Worm (Caenorhabditis elegans) whole organism, L1 larva: ENCODE measurements around the gene R05C11.4.

Experiments
- C16A3.4 ChIP-seq: fragments of 150-350 bp; optimal IDR thresholded peaks from 2 replicates; lab custom pipeline; 2014; ENCODE audit warnings: missing biosample characterization, missing genetic modification characterization
- C34B4.2 ChIP-seq: sonication (generic microtip); optimal IDR thresholded peaks from 2 replicates; lab custom pipeline; 2017; ENCODE audit warnings: mild to moderate bottlenecking, missing genetic modification characterization, missing compliant biosample characterization
- Y116A8C.19 ChIP-seq: sonication (generic microtip); optimal IDR thresholded peaks from 2 replicates; lab custom pipeline; 2016; ENCODE audit warnings: missing compliant biosample characterization, missing genetic modification characterization, borderline replicate concordance
- aha-1 ChIP-seq: fragments of 150-350 bp; optimal IDR thresholded peaks from 2 replicates; lab custom pipeline; 2014; ENCODE audit warnings: missing biosample characterization, missing genetic modification characterization
- alr-1 ChIP-seq: fragments of 200-800 bp; sonication (Bioruptor generic); optimal IDR thresholded peaks from 2 replicates; lab custom pipeline; 2018; ENCODE audit warnings: borderline replicate concordance, mild to moderate bottlenecking, missing genetic modification characterization, missing compliant biosample characterization
- blmp-1 ChIP-seq: fragments of 150-350 bp; optimal IDR thresholded peaks from 2 replicates; lab custom pipeline; 2014; ENCODE audit warnings: missing biosample characterization, missing genetic modification characterization
- ceh-8 ChIP-seq: fragments of 200-800 bp; sonication (Bioruptor generic); optimal IDR thresholded peaks from 2 replicates; lab custom pipeline; 2018; ENCODE audit warnings: mild to moderate bottlenecking, missing genetic modification characterization, moderate library complexity, missing compliant biosample characterization
- ceh-90 ChIP-seq: sonication (generic microtip); optimal IDR thresholded peaks from 2 replicates; lab custom pipeline; 2016; ENCODE audit warnings: missing genetic modification characterization, missing compliant biosample characterization
- dsc-1 ChIP-seq: sonication (generic microtip); optimal IDR thresholded peaks from 2 replicates; lab custom pipeline; 2016; ENCODE audit warnings: mild to moderate bottlenecking, missing genetic modification characterization, missing compliant biosample characterization
- efl-1 ChIP-seq, 4 experiments: fragments of 150-350 bp; optimal IDR thresholded peaks in 3 of 4; peaks in 1 of 4; 1 replicate in 1 of 4; 2 replicates in 3 of 4; lab custom pipeline; 2014; ENCODE audit warnings: missing biosample characterization in 2 of 4, missing genetic modification characterization in 2 of 4, missing genetic modification reagents in 2 of 4
- egl-27 ChIP-seq, 2 experiments: fragments of 150-350 bp in 1 of 2; sonication (generic microtip); optimal IDR thresholded peaks; 3 replicates each; lab custom pipeline; 2017 to 2018; ENCODE audit warnings: missing biosample characterization in 2 of 2, missing genetic modification characterization in 2 of 2, missing genetic modification reagents in 2 of 2
- elt-2 ChIP-seq: sonication (generic microtip); optimal IDR thresholded peaks from 2 replicates; lab custom pipeline; 2016; ENCODE audit warnings: missing genetic modification characterization, mild to moderate bottlenecking, inconsistent platforms, missing compliant biosample characterization, missing genetic modification reagents
- elt-3 ChIP-seq, 6 experiments: fragments of 150-350 bp in 1 of 6; sonication (generic microtip); optimal IDR thresholded peaks; 2 replicates each; lab custom pipeline; 2017 to 2018; ENCODE audit warnings: missing biosample characterization in 6 of 6, missing genetic modification characterization in 6 of 6, inconsistent platforms in 1 of 6
- ets-5 ChIP-seq: fragments of 200-800 bp; sonication (Bioruptor generic); IDR thresholded peaks from 2 replicates; pipeline ENCODE4 v1.3.6; 2022; ENCODE audit warnings: missing genetic modification characterization, missing compliant biosample characterization
- fkh-10 ChIP-seq: sonication (generic microtip); optimal IDR thresholded peaks from 2 replicates; lab custom pipeline; 2017; ENCODE audit warnings: missing biosample characterization, missing genetic modification reagents, missing genetic modification characterization
- fkh-4 ChIP-seq: sonication (generic microtip); optimal IDR thresholded peaks from 2 replicates; lab custom pipeline; 2016; ENCODE audit warnings: missing compliant biosample characterization, missing genetic modification characterization, borderline replicate concordance
- fos-1 ChIP-seq: fragments of 150-350 bp; optimal IDR thresholded peaks from 2 replicates; lab custom pipeline; 2014; ENCODE audit warnings: missing biosample characterization, missing genetic modification characterization
- hlh-4 ChIP-seq: sonication (generic microtip); optimal IDR thresholded peaks from 2 replicates; lab custom pipeline; 2016; ENCODE audit warnings: mild to moderate bottlenecking, missing genetic modification characterization, missing compliant biosample characterization
- isw-1 ChIP-seq: fragments of 200-800 bp; sonication (Bioruptor generic); IDR thresholded peaks from 2 replicates; pipeline ENCODE4 v1.3.6; 2022; ENCODE audit warnings: missing genetic modification characterization, missing compliant biosample characterization
- jun-1 ChIP-seq: fragments of 150-350 bp; optimal IDR thresholded peaks from 2 replicates; lab custom pipeline; 2014; ENCODE audit warnings: missing biosample characterization, missing genetic modification reagents, missing genetic modification characterization
- lin-13 ChIP-seq: fragments of 150-350 bp; optimal IDR thresholded peaks from 2 replicates; lab custom pipeline; 2014; ENCODE audit warnings: missing biosample characterization, missing genetic modification reagents, missing genetic modification characterization
- lin-15B ChIP-seq: fragments of 150-350 bp; sonication (generic microtip); optimal IDR thresholded peaks from 3 replicates; lab custom pipeline; 2014; ENCODE audit warnings: missing biosample characterization, missing genetic modification characterization
- lin-35 ChIP-seq, 2 experiments: fragments of 150-350 bp; optimal IDR thresholded peaks; 2 replicates each; lab custom pipeline; 2014; ENCODE audit warnings: missing biosample characterization in 2 of 2, missing genetic modification characterization in 2 of 2, missing genetic modification reagents in 2 of 2
- lir-3 ChIP-seq: sonication (generic microtip); optimal IDR thresholded peaks from 2 replicates; lab custom pipeline; 2016; ENCODE audit warnings: mild to moderate bottlenecking, missing genetic modification characterization, moderate library complexity, missing compliant biosample characterization; ENCODE audit not compliant: poor library complexity
- mab-9 ChIP-seq: fragments of 200-800 bp; sonication (Bioruptor generic); IDR thresholded peaks from 2 replicates; pipeline ENCODE4 v1.3.6; 2022; ENCODE audit warnings: missing genetic modification reagents, missing genetic modification characterization, missing compliant biosample characterization
- mdl-1 ChIP-seq, 2 experiments: fragments of 150-350 bp; optimal IDR thresholded peaks; 2 replicates each; lab custom pipeline; 2014 to 2017; ENCODE audit warnings: missing biosample characterization in 2 of 2, missing genetic modification characterization in 2 of 2, inconsistent platforms in 1 of 2
- mef-2 ChIP-seq: fragments of 150-350 bp; optimal IDR thresholded peaks from 2 replicates; lab custom pipeline; 2014; ENCODE audit warnings: missing biosample characterization, missing genetic modification characterization
- nhr-11 ChIP-seq: fragments of 150-350 bp; optimal IDR thresholded peaks from 2 replicates; lab custom pipeline; 2014; ENCODE audit warnings: missing biosample characterization, missing genetic modification characterization
- nhr-12 ChIP-seq: sonication (generic microtip); optimal IDR thresholded peaks from 2 replicates; lab custom pipeline; 2017; ENCODE audit warnings: missing biosample characterization, missing genetic modification characterization
- nhr-19 ChIP-seq: fragments of 200-800 bp; sonication (Bioruptor generic); conservative IDR thresholded peaks from 2 replicates; pipeline ENCODE4 v1.3.6; 2022; ENCODE audit warnings: missing genetic modification characterization, missing compliant biosample characterization
- nhr-237 ChIP-seq: fragments of 150-350 bp; optimal IDR thresholded peaks from 2 replicates; lab custom pipeline; 2014; ENCODE audit warnings: missing biosample characterization, missing genetic modification characterization
- nhr-71 ChIP-seq: sonication (generic microtip); optimal IDR thresholded peaks from 2 replicates; lab custom pipeline; 2016; ENCODE audit warnings: mild to moderate bottlenecking, missing genetic modification characterization, moderate library complexity, missing compliant biosample characterization
- nhr-76 ChIP-seq: sonication (generic microtip); optimal IDR thresholded peaks from 2 replicates; lab custom pipeline; 2017; ENCODE audit warnings: missing biosample characterization, missing genetic modification characterization
- nhr-77 ChIP-seq: fragments of 150-350 bp; optimal IDR thresholded peaks from 2 replicates; lab custom pipeline; 2014; ENCODE audit warnings: missing biosample characterization, missing genetic modification characterization
- nhr-85 ChIP-seq: sonication (generic microtip); peaks from one replicate; lab custom pipeline; 2016; ENCODE audit warnings: missing genetic modification characterization, inconsistent platforms, missing compliant biosample characterization
- nhr-90 ChIP-seq: sonication (generic microtip); optimal IDR thresholded peaks from 2 replicates; lab custom pipeline; 2016; ENCODE audit warnings: mild to moderate bottlenecking, missing genetic modification characterization, missing compliant biosample characterization; ENCODE audit not compliant: poor library complexity
- pax-3 ChIP-seq: fragments of 200-800 bp; sonication (Bioruptor generic); optimal IDR thresholded peaks from 2 replicates; lab custom pipeline; 2018; ENCODE audit warnings: mild to moderate bottlenecking, missing genetic modification characterization, moderate library complexity, missing compliant biosample characterization
- rnt-1 ChIP-seq: sonication (generic microtip); optimal IDR thresholded peaks from 2 replicates; lab custom pipeline; 2016; ENCODE audit warnings: mild to moderate bottlenecking, missing genetic modification characterization, moderate library complexity, missing compliant biosample characterization
- skn-1 ChIP-seq: fragments of 150-350 bp; optimal IDR thresholded peaks from 2 replicates; lab custom pipeline; 2014; ENCODE audit warnings: missing biosample characterization, missing genetic modification characterization
- sox-4 ChIP-seq: sonication (generic microtip); optimal IDR thresholded peaks from 2 replicates; lab custom pipeline; 2016; ENCODE audit warnings: missing genetic modification characterization, missing compliant biosample characterization
- sup-37 ChIP-seq: fragments of 200-800 bp; sonication (Bioruptor generic); optimal IDR thresholded peaks from 2 replicates; lab custom pipeline; 2018; ENCODE audit warnings: mild to moderate bottlenecking, missing genetic modification characterization, missing compliant biosample characterization
- tbx-2 ChIP-seq: sonication (generic microtip); optimal IDR thresholded peaks from 2 replicates; lab custom pipeline; 2016; ENCODE audit warnings: missing genetic modification characterization, missing compliant biosample characterization
- tlp-1 ChIP-seq: fragments of 150-350 bp; optimal IDR thresholded peaks from 2 replicates; lab custom pipeline; 2014; ENCODE audit warnings: missing biosample characterization, missing genetic modification characterization
- unc-130 ChIP-seq: fragments of 150-350 bp; optimal IDR thresholded peaks from 2 replicates; lab custom pipeline; 2017; ENCODE audit warnings: missing biosample characterization, missing genetic modification characterization, inconsistent platforms
- unc-86 ChIP-seq: sonication (generic microtip); optimal IDR thresholded peaks from 2 replicates; lab custom pipeline; 2016; ENCODE audit warnings: missing genetic modification characterization, missing compliant biosample characterization
- zag-1 ChIP-seq: fragments of 150-350 bp; optimal IDR thresholded peaks from 2 replicates; lab custom pipeline; 2014; ENCODE audit warnings: missing biosample characterization, missing genetic modification characterization
- ztf-11 ChIP-seq, 2 experiments: sonication (generic microtip); optimal IDR thresholded peaks; 2 replicates each; lab custom pipeline; 2016 to 2017; ENCODE audit warnings: missing genetic modification characterization in 2 of 2, missing biosample characterization in 1 of 2, missing compliant biosample characterization in 1 of 2
- ztf-4 ChIP-seq: fragments of 150-350 bp; optimal IDR thresholded peaks from 2 replicates; lab custom pipeline; 2014; ENCODE audit warnings: missing biosample characterization, missing genetic modification characterization

Gene R05C11.4

ce11 chrIV:2032946-2033411 is 18.3 kb upstream of the R05C11.4 start, which contains the start of gene cpsf-1 (continued):
- peak; percentile 64 for TF ChIP-seq pax-3
- no peak for TF ChIP-seq lir-3
- peak; percentile 93 for TF ChIP-seq lin-15B (tag; lab: Kevin White, UChicago)
- TF ChIP-seq lin-35 (GFP tag; optimal IDR thresholded peaks at IDR 0.05; lab: Kevin White, UChicago) = peak; percentile 86 to 93
- no peak for TF ChIP-seq aha-1 (tag; lab: Kevin White, UChicago)
- no peak for TF ChIP-seq egl-27 (tag; optimal IDR thresholded peaks at IDR 0.05; lab: Kevin White, UChicago)
- TF ChIP-seq skn-1 = peak; percentile 90
- TF ChIP-seq efl-1 (optimal IDR thresholded peaks at IDR 0.05; lab: Kevin White, UChicago) = peak; percentile 88 to 92
- peak; percentile 83 to 98 for TF ChIP-seq efl-1 (GFP tag; optimal IDR thresholded peaks at IDR 0.05 in 1 of 2; lab: Kevin White, UChicago)
- TF ChIP-seq mef-2 = peak; percentile 52
- peak; percentile 85 for TF ChIP-seq nhr-85 (tag; lab: Kevin White, UChicago)
- peak; percentile 46 for TF ChIP-seq ceh-90 (tag; lab: Kevin White, UChicago)
- TF ChIP-seq alr-1 (tag; lab: Kevin White, UChicago) = no peak
- peak; percentile 84 for TF ChIP-seq tbx-2
- TF ChIP-seq mab-9 (GFP tag; lab: Robert Waterston, UW) = no peak
- TF ChIP-seq dsc-1 = peak; percentile 60
- TF ChIP-seq blmp-1 (tag; lab: Kevin White, UChicago) = peak; percentile 87
- peak; percentile 76 for TF ChIP-seq unc-86 (tag; lab: Kevin White, UChicago)
- no peak for TF ChIP-seq ets-5
- no peak for TF ChIP-seq C34B4.2 (tag; lab: Kevin White, UChicago)
- TF ChIP-seq elt-2 (tag; lab: Kevin White, UChicago) = peak; percentile 39
- TF ChIP-seq lin-13 (GFP tag; lab: Kevin White, UChicago) = peak; percentile 90
- TF ChIP-seq nhr-237 (tag; lab: Kevin White, UChicago) = peak; percentile 80
- TF ChIP-seq nhr-90 (tag; lab: Kevin White, UChicago) = no peak
- TF ChIP-seq ztf-4 (tag; lab: Kevin White, UChicago) = no peak
- TF ChIP-seq fkh-4 (tag; lab: Kevin White, UChicago) = peak; percentile 24
- TF ChIP-seq nhr-19 (GFP tag; lab: Robert Waterston, UW) = peak; percentile 77
- no peak for TF ChIP-seq hlh-4
- TF ChIP-seq ceh-8 = peak; percentile 38
- no peak for TF ChIP-seq tlp-1
- peak in 4 of 6 experiments; percentile 7 to 89 (median 61) for TF ChIP-seq elt-3 (tag; optimal IDR thresholded peaks at IDR 0.05; lab: Kevin White, UChicago)
- peak; percentile 94 for TF ChIP-seq C16A3.4 (tag; lab: Kevin White, UChicago)
- peak in 1 of 2 experiments; percentile 83 for TF ChIP-seq ztf-11 (tag; optimal IDR thresholded peaks at IDR 0.05; lab: Kevin White, UChicago)
- no peak for TF ChIP-seq zag-1 (tag; lab: Kevin White, UChicago)
- TF ChIP-seq nhr-11 (tag; lab: Kevin White, UChicago) = peak; percentile 6
- TF ChIP-seq sup-37 (GFP tag; lab: Kevin White, UChicago) = no peak
- TF ChIP-seq nhr-71 (tag; lab: Kevin White, UChicago) = no peak
- TF ChIP-seq jun-1 (tag; lab: Kevin White, UChicago) = peak; percentile 78
- no peak for TF ChIP-seq rnt-1 (tag; lab: Kevin White, UChicago)
- no peak for TF ChIP-seq nhr-76 (tag; lab: Kevin White, UChicago)
- TF ChIP-seq fkh-10 (GFP tag; lab: Kevin White, UChicago) = peak; percentile 62
- TF ChIP-seq Y116A8C.19 (tag; lab: Kevin White, UChicago) = no peak
- TF ChIP-seq isw-1 (GFP tag; lab: Robert Waterston, UW) = peak; percentile 73
- peak; percentile 91 for TF ChIP-seq nhr-77 (tag; lab: Kevin White, UChicago)
- peak in 1 of 2 experiments; percentile 83 for TF ChIP-seq mdl-1 (tag; optimal IDR thresholded peaks at IDR 0.05; lab: Kevin White, UChicago)
- peak; percentile 96 for TF ChIP-seq unc-130 (tag; lab: Kevin White, UChicago)
- no peak for TF ChIP-seq nhr-12 (tag; lab: Kevin White, UChicago)
- TF ChIP-seq sox-4 (tag; lab: Kevin White, UChicago) = peak; percentile 30
- TF ChIP-seq fos-1 = peak; percentile 87
